Fruit fly (Drosophila melanogaster): Measurements from ENCODE around the gene CG4293.
A peak's percentile ranks its signal among the peaks of the same experiment; 100 is the strongest.

DNA sequence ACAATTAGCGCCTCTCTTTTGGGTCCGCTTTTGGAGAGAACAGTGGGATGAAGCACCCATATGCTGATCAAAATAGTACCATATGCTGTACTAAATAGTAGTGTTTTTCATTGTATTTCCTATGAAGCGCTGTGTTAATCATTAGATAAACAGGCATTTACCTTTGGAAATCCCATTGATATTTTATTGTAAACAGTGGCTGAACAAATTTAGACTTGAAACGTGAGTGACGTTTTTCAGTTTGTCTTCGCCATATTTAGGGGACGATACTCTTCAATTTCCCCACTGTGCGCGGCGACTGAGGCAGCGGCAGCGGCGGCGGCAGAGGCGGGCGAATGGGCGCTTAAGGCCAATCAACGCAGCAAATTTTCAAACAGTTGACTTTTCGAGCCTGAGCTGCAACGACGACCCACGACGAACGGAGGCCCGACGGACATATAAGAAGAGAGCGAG lies 30.5 kb downstream of the CG4293 start:
- TF ChIP-seq HLH106 (tag; optimal IDR thresholded peaks at IDR 0.05) = peak; percentile 80
- TF ChIP-seq Hr83 (GFP tag; optimal IDR thresholded peaks at IDR 0.05; ENCODE audit: poor library complexity, severe bottlenecking) = no peak
- TF ChIP-seq h (GFP tag; optimal IDR thresholded peaks at IDR 0.05) = peak; percentile 82
- no peak for TF ChIP-seq Dfd (GFP tag; optimal IDR thresholded peaks at IDR 0.05)
- TF ChIP-seq Mio (GFP tag; optimal IDR thresholded peaks at IDR 0.05) = no peak
